Worm (Caenorhabditis elegans) whole organism, L4 larva: ENCODE data around the gene ceh-48.

Experiments used
- F44E2.7 ChIP-seq: fragments of 200-800 bp; sonication (Bioruptor generic); IDR thresholded peaks from 2 replicates; pipeline ENCODE4 v2.1.2; 2022; ENCODE audit warnings: missing genetic modification characterization, missing compliant biosample characterization
- F49E8.2 ChIP-seq: sonication (generic microtip); optimal IDR thresholded peaks from 2 replicates; lab custom pipeline; 2016; ENCODE audit warnings: missing compliant biosample characterization, mild to moderate bottlenecking, missing genetic modification characterization, borderline replicate concordance
- T26A8.4 ChIP-seq: fragments of 200-800 bp; sonication (Bioruptor generic); IDR thresholded peaks from 2 replicates; pipeline ENCODE4 v1.3.6; 2022; ENCODE audit warnings: missing genetic modification characterization, missing compliant biosample characterization
- aha-1 ChIP-seq: fragments of 150-350 bp; peaks from one replicate; lab custom pipeline; 2014; ENCODE audit warnings: missing biosample characterization, missing genetic modification characterization
- arid-1 ChIP-seq: fragments of 200-800 bp; sonication (Bioruptor generic); conservative IDR thresholded peaks from 2 replicates; pipeline ENCODE4 v1.3.6; 2022; ENCODE audit warnings: missing genetic modification reagents, missing genetic modification characterization, missing compliant biosample characterization
- ceh-20 ChIP-seq: fragments of 200-800 bp; sonication (Bioruptor generic); IDR thresholded peaks from 2 replicates; pipeline ENCODE4 v1.3.6; 2022; ENCODE audit warnings: missing genetic modification reagents, missing genetic modification characterization, missing compliant biosample characterization
- ceh-62 ChIP-seq: sonication (generic microtip); optimal IDR thresholded peaks from 2 replicates; lab custom pipeline; 2017; ENCODE audit warnings: missing biosample characterization, missing genetic modification characterization
- ceh-82 ChIP-seq: sonication (generic microtip); optimal IDR thresholded peaks from 2 replicates; lab custom pipeline; 2017; ENCODE audit warnings: missing biosample characterization, missing genetic modification characterization
- daf-12 ChIP-seq: fragments of 150-350 bp; optimal IDR thresholded peaks from 2 replicates; lab custom pipeline; 2014; ENCODE audit warnings: missing biosample characterization, missing genetic modification reagents, missing genetic modification characterization
- daf-16 ChIP-seq, 3 experiments: sonication (generic microtip); optimal IDR thresholded peaks; 2 replicates each; lab custom pipeline; 2016 to 2017; ENCODE audit warnings: missing genetic modification characterization in 3 of 3, missing genetic modification reagents in 3 of 3, mild to moderate bottlenecking in 2 of 3, missing compliant biosample characterization in 2 of 3, missing biosample characterization in 1 of 3, moderate library complexity in 1 of 3
- daf-19 ChIP-seq: fragments of 200-800 bp; sonication (Bioruptor generic); conservative IDR thresholded peaks from 2 replicates; pipeline ENCODE4 v1.3.6; 2022; ENCODE audit warnings: missing genetic modification characterization, missing compliant biosample characterization
- daf-8 ChIP-seq: fragments of 200-800 bp; sonication (Bioruptor generic); IDR thresholded peaks from 2 replicates; pipeline ENCODE4 v1.3.6; 2022; ENCODE audit warnings: missing genetic modification characterization, missing compliant biosample characterization
- dmd-6 ChIP-seq: fragments of 200-800 bp; sonication (Bioruptor generic); IDR thresholded peaks from 2 replicates; pipeline ENCODE4 v1.3.6; 2022; ENCODE audit warnings: missing genetic modification reagents, missing genetic modification characterization, missing compliant biosample characterization
- dmd-8 ChIP-seq: fragments of 200-800 bp; sonication (Bioruptor generic); IDR thresholded peaks from 2 replicates; pipeline ENCODE4 v1.3.6; 2022; ENCODE audit warnings: missing genetic modification characterization, missing compliant biosample characterization
- duxl-1 ChIP-seq: sonication (generic microtip); optimal IDR thresholded peaks from 2 replicates; lab custom pipeline; 2016; ENCODE audit warnings: mild to moderate bottlenecking, missing genetic modification characterization, moderate library complexity, missing compliant biosample characterization; ENCODE audit not compliant: poor library complexity
- dve-1 ChIP-seq: sonication (generic microtip); optimal IDR thresholded peaks from 2 replicates; lab custom pipeline; 2017; ENCODE audit warnings: antibody characterized with exemption, mild to moderate bottlenecking, missing genetic modification characterization, missing compliant biosample characterization; ENCODE audit not compliant: insufficient read depth
- fos-1 ChIP-seq: fragments of 150-350 bp; optimal IDR thresholded peaks from 2 replicates; lab custom pipeline; 2014; ENCODE audit warnings: missing biosample characterization, missing genetic modification characterization
- hlh-11 ChIP-seq: fragments of 200-800 bp; sonication (Bioruptor generic); optimal IDR thresholded peaks from 2 replicates; lab custom pipeline; 2018; ENCODE audit warnings: mild to moderate bottlenecking, missing genetic modification characterization, missing compliant biosample characterization
- lin-1 ChIP-seq: fragments of 200-800 bp; sonication (Bioruptor generic); IDR thresholded peaks from 2 replicates; pipeline ENCODE4 v1.3.6; 2022; ENCODE audit warnings: missing genetic modification reagents, missing genetic modification characterization, missing compliant biosample characterization
- lin-13 ChIP-seq: fragments of 150-350 bp; optimal IDR thresholded peaks from 2 replicates; lab custom pipeline; 2014; ENCODE audit warnings: missing biosample characterization, missing genetic modification reagents, missing genetic modification characterization
- lin-38 ChIP-seq: fragments of 200-800 bp; sonication (Bioruptor generic); IDR thresholded peaks from 2 replicates; pipeline ENCODE4 v1.3.6; 2022; ENCODE audit warnings: missing genetic modification reagents, missing genetic modification characterization, missing compliant biosample characterization
- mxl-3 ChIP-seq: fragments of 200-800 bp; sonication (Bioruptor generic); optimal IDR thresholded peaks from 2 replicates; lab custom pipeline; 2018; ENCODE audit warnings: mild to moderate bottlenecking, missing genetic modification characterization, missing compliant biosample characterization
- nhr-10 ChIP-seq: fragments of 150-350 bp; optimal IDR thresholded peaks from 2 replicates; lab custom pipeline; 2014; ENCODE audit warnings: missing biosample characterization, missing genetic modification characterization
- nhr-237 ChIP-seq: sonication (generic microtip); optimal IDR thresholded peaks from 2 replicates; lab custom pipeline; 2017; ENCODE audit warnings: missing biosample characterization, missing genetic modification characterization
- nhr-28 ChIP-seq: fragments of 150-350 bp; optimal IDR thresholded peaks from 2 replicates; lab custom pipeline; 2014; ENCODE audit warnings: missing biosample characterization, missing genetic modification characterization
- nhr-48 ChIP-seq: sonication (generic microtip); optimal IDR thresholded peaks from 2 replicates; lab custom pipeline; 2016; ENCODE audit warnings: mild to moderate bottlenecking, missing genetic modification characterization, missing compliant biosample characterization
- nhr-6 ChIP-seq: fragments of 150-350 bp; optimal IDR thresholded peaks from 2 replicates; lab custom pipeline; 2014; ENCODE audit warnings: missing biosample characterization, missing genetic modification characterization
- nhr-77 ChIP-seq: fragments of 150-350 bp; optimal IDR thresholded peaks from 2 replicates; lab custom pipeline; 2014; ENCODE audit warnings: missing biosample characterization, missing genetic modification characterization
- php-3 ChIP-seq: fragments of 200-800 bp; sonication (Bioruptor generic); IDR thresholded peaks from 2 replicates; pipeline ENCODE4 v1.3.6; 2022; ENCODE audit warnings: missing genetic modification reagents, missing genetic modification characterization, missing compliant biosample characterization
- pqm-1 ChIP-seq: sonication (generic microtip); optimal IDR thresholded peaks from 2 replicates; lab custom pipeline; 2017; ENCODE audit warnings: missing biosample characterization, missing genetic modification characterization
- rbr-2 ChIP-seq: sonication (generic microtip); optimal IDR thresholded peaks from 2 replicates; lab custom pipeline; 2016; ENCODE audit warnings: missing genotype, missing genetic modification characterization, missing compliant biosample characterization
- set-16 ChIP-seq: fragments of 200-800 bp; sonication (Bioruptor generic); IDR thresholded peaks from 2 replicates; pipeline ENCODE4 v1.3.6; 2022; ENCODE audit warnings: missing genetic modification reagents, missing genetic modification characterization, missing compliant biosample characterization
- skn-1 ChIP-seq: fragments of 150-350 bp; optimal IDR thresholded peaks from 2 replicates; lab custom pipeline; 2014; ENCODE audit warnings: missing biosample characterization, missing genetic modification characterization
- snpc-1.2 ChIP-seq: fragments of 200-800 bp; sonication (Bioruptor generic); IDR thresholded peaks from 2 replicates; pipeline ENCODE4 v1.3.6; 2022; ENCODE audit warnings: missing genetic modification reagents, missing genetic modification characterization, missing compliant biosample characterization
- snpc-4 ChIP-seq: fragments of 150-350 bp; optimal IDR thresholded peaks from 2 replicates; lab custom pipeline; 2014; ENCODE audit warnings: missing biosample characterization, missing genetic modification characterization
- tag-97 ChIP-seq: fragments of 200-800 bp; sonication (Bioruptor generic); IDR thresholded peaks from 2 replicates; pipeline ENCODE4 v1.3.6; 2022; ENCODE audit warnings: missing genetic modification characterization, missing compliant biosample characterization
- tra-1 ChIP-seq: fragments of 200-800 bp; sonication (Bioruptor generic); IDR thresholded peaks from 2 replicates; pipeline ENCODE4 v1.3.6; 2022; ENCODE audit warnings: missing genetic modification reagents, missing genetic modification characterization, missing compliant biosample characterization
- unc-130 ChIP-seq: sonication (generic microtip); optimal IDR thresholded peaks from 2 replicates; lab custom pipeline; 2016; ENCODE audit warnings: missing genetic modification reagents, missing genetic modification characterization, missing compliant biosample characterization
- unc-39 ChIP-seq: sonication (generic microtip); optimal IDR thresholded peaks from 2 replicates; lab custom pipeline; 2017; ENCODE audit warnings: missing biosample characterization, missing genetic modification characterization
- unc-62 ChIP-seq, 3 experiments: fragments of 150-350 bp in 1 of 3; sonication (generic microtip); optimal IDR thresholded peaks in 2 of 3; peaks in 1 of 3; 1 replicate in 1 of 3; 2 replicates in 2 of 3; lab custom pipeline; 2014 to 2017; ENCODE audit warnings: missing biosample characterization in 3 of 3, missing genetic modification characterization in 3 of 3, missing genetic modification reagents in 3 of 3, missing genotype in 1 of 3
- ztf-7 ChIP-seq: fragments of 150-350 bp; optimal IDR thresholded peaks from 2 replicates; lab custom pipeline; 2014; ENCODE audit warnings: missing biosample characterization, missing genetic modification characterization

The ceh-48 gene

DNA sequence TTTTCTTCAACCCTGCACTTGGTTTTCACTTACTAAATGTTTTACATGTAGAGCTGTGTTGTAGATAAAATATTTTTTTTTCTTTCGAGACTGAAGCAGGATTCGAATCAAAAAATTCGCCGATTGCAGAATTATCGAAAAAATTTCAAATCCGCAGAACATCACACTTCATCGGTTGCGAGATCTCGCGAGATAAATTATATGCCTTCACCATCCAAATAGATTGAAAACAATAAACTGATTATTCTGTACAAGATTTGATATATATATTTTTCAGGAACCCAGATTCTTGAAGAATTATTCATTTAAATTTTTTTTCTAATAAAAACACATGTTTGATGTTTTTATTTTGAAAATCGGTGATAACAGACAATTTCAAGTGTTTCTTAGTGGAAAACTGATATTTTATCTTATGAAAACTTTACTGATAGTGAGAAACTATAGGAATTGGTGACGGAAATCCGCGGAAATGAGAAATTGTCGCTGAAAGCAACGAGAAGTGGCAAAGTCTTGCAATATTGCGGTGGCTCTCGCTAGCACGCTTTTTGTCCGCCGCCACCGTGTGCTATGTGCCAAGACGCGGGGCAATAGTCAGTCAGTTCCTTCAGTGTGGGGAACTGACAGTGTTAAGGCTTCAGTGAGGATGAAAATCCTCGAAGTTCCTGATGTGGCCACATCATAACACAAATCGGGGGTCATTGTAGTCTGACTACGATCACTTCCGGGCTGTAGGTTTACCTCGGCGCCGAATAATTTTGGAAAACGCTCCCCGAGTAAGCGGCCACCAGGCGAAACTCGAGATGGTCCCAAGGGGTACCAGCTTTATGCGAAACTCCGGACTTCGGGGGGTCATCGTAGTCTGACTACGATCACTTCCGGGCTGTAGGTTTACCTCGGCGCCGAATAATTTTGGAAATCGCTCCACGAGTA lies 19.3 kb upstream of the ceh-48 start (continued):
- TF ChIP-seq daf-19 (GFP tag; lab: Robert Waterston, UW) = no peak
- 0 out of 2 replicates have a peak, but pooled peaks have one; percentile 56 for TF ChIP-seq F44E2.7 (GFP tag; lab: Robert Waterston, UW)
- TF ChIP-seq nhr-10 (tag; lab: Kevin White, UChicago) = no peak
- TF ChIP-seq lin-38 = peak; percentile 32
- no peak for TF ChIP-seq F49E8.2
- no peak for TF ChIP-seq nhr-237 (tag; lab: Kevin White, UChicago)
- no peak for TF ChIP-seq skn-1 (tag; lab: Kevin White, UChicago)
- no peak for TF ChIP-seq unc-62 (GFP tag; optimal IDR thresholded peaks at IDR 0.05 in 1 of 2; lab: Kevin White, UChicago)
- TF ChIP-seq unc-62 (tag; optimal IDR thresholded peaks at IDR 0.05; lab: Kevin White, UChicago) = no peak
- 0 out of 2 replicates have a peak, but pooled peaks have one; percentile 26 for TF ChIP-seq tra-1 (GFP tag; lab: Robert Waterston, UW)
- TF ChIP-seq rbr-2 (tag; lab: Kevin White, UChicago) = no peak
- TF ChIP-seq dmd-8 (GFP tag; lab: Robert Waterston, UW) = no peak
- TF ChIP-seq unc-130 = no peak
- peak; percentile 76 for TF ChIP-seq set-16

DNA sequence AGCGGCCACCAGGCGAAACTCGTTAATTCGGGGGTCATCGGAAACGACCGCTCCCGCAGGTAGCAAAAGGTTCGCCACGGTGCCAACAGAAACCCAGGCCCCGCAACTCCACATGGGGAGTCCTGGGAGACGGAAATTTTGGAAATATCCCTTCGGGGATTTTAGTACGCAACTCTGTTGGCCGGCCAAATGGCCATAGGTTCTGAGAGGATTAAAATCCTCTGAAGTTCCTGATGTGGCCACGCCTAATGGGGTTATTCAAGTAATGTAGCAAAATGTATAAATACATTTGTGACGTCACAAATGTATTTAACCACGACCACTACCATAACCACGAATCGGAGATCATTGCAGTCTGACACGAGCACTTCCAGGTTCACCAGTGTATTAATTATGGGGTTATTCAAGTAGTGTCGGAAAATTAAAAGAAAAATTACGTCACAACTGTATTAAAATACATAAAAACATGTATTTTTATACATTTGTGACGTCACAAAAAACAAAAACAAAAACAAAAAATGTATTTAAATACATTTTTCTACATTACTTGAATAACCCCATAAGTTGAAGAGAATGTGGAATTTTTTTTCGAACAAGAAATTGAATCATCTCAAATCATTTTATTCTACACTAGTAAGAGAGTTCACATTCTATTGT lies 18.5 kb upstream of the ceh-48 start:
- TF ChIP-seq lin-13 (GFP tag; lab: Kevin White, UChicago) = no peak
- TF ChIP-seq unc-39 = no peak
- no peak for TF ChIP-seq snpc-4 (tag; lab: Kevin White, UChicago)
- no peak for TF ChIP-seq daf-8 (GFP tag; lab: Robert Waterston, UW)
- TF ChIP-seq ceh-82 (tag; lab: Kevin White, UChicago) = no peak
- peak; percentile 91 for TF ChIP-seq snpc-1.2
- peak in 1 of 2 experiments; percentile 70 for TF ChIP-seq unc-62 (GFP tag; optimal IDR thresholded peaks at IDR 0.05 in 1 of 2; lab: Kevin White, UChicago)
- TF ChIP-seq unc-62 (tag; optimal IDR thresholded peaks at IDR 0.05; lab: Kevin White, UChicago) = no peak
- TF ChIP-seq T26A8.4 = peak; percentile 17; the same call in 1 of the 2 replicates
- no peak for TF ChIP-seq daf-16 (GFP tag; optimal IDR thresholded peaks at IDR 0.05; lab: Kevin White, UChicago)
- TF ChIP-seq daf-16 (tag; optimal IDR thresholded peaks at IDR 0.05; lab: Kevin White, UChicago) = peak; percentile 3
- TF ChIP-seq F49E8.2 = peak; percentile 82
- TF ChIP-seq ztf-7 (tag; lab: Kevin White, UChicago) = no peak
- peak; percentile 35; the same call in 1 of the 2 replicates for TF ChIP-seq lin-38
- peak; percentile 21 for TF ChIP-seq duxl-1
- no peak for TF ChIP-seq daf-19 (GFP tag; lab: Robert Waterston, UW)

DNA sequence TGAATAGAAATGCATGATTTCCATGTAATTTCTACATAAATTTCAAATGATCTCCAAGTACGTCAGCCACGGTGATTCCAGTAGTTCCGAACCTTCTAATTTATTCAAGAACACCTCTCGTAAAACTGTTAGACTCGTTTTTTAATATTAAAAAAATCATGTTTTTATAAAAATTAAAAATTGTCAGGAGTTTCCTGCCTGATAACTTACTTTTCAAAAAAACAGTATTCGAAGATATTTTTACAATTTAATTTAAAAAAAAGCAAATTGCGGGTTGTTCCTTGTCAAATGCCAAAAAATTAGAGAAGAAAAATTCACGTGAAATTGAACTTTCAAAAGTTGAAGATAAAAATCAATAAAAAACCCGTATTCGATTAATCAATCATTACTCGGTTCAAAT lies 16.4 kb upstream of the ceh-48 start, which contains the start of the genes C17H12.3 and C17H12.12:
Gene C17H12.3 (minus strand): TSS at position 101 of the 400 bp plus-strand sequence.
Gene C17H12.12 (plus strand): TSS at position 396 of the 400 bp plus-strand sequence.
- TF ChIP-seq daf-12 (tag; lab: Kevin White, UChicago) (no peak), nhr-6 (tag; lab: Kevin White, UChicago) (no peak), daf-19 (GFP tag; lab: Robert Waterston, UW) (no peak), lin-38 (no peak), fos-1 (no peak)

DNA sequence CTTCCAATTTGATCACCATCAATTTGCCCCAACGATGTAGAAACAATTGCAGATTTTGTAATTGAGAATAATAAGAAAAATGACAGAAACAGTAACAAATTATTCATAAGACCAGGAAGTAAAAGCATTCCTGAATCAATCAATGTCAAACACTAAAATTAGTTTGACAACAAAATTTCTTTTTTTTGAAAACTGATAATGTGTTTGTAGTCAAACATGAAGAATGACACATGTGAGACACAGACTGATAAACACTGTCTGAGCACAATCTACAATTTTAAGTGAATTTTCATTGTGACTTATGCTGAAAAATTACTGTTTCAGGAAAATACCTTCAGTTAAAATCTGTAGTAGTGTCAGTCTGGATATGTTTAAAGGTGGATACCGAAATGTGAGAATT lies 9.8 kb upstream of the ceh-48 start, which contains the start of the genes cest-4 and C17H12.11:
Gene cest-4 (minus strand): TSS at position 206 of the 400 bp plus-strand sequence.
Gene C17H12.11 (plus strand): TSS at position 256 of the 400 bp plus-strand sequence.
- TF ChIP-seq aha-1 (peak; percentile 56), nhr-6 (tag; lab: Kevin White, UChicago) (peak; percentile 7), php-3 (GFP tag; lab: Robert Waterston, UW) (peak; percentile 91), nhr-28 (tag; lab: Kevin White, UChicago) (peak; percentile 98), daf-16 (GFP tag; optimal IDR thresholded peaks at IDR 0.05; lab: Kevin White, UChicago) (no peak), daf-16 (tag; optimal IDR thresholded peaks at IDR 0.05; lab: Kevin White, UChicago) (peak; percentile 93), dmd-6 (peak; percentile 91), set-16 (no peak), hlh-11 (tag; lab: Kevin White, UChicago) (peak; percentile 73), lin-1 (no peak), nhr-77 (tag; lab: Kevin White, UChicago) (peak; percentile 71), ceh-62 (tag; lab: Kevin White, UChicago) (no peak), tag-97 (GFP tag; lab: Robert Waterston, UW) (no peak), ceh-20 (GFP tag; lab: Robert Waterston, UW) (peak; percentile 43; the same call in 1 of the 2 replicates), pqm-1 (tag; lab: Kevin White, UChicago) (peak; percentile 88), nhr-48 (tag; lab: Kevin White, UChicago) (peak; percentile 9), arid-1 (GFP tag; lab: Robert Waterston, UW) (no peak), mxl-3 (GFP tag; lab: Kevin White, UChicago) (peak; percentile 24), dve-1 (tag; lab: Kevin White, UChicago) (peak; percentile 79)
